Worm (Caenorhabditis elegans): ENCODE data around the gene T25B6.3.

The T25B6.3 gene

DNA sequence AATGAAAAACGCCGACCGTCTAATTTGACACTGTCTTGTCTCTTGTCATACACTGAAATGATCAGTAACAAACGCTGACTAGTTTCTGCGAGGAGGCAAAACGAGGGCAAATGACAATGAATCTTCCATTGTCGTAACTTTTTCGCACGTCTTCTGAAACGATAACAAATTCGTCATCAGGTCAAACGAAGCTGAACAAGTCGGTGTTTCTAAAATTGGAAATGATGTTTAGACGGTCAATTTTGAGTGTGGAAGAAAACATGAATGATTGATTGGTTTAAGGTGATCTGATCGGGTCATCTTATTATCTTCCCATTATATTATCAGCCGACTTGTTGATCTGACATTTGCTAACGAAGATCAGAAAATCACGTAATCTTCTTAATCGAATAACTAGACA is 26.0 kb downstream of the T25B6.3 start:
- TF ChIP-seq tag-97 (GFP tag; IDR thresholded peaks at IDR 0.05) = no peak
- no peak for TF ChIP-seq F10B5.3 (tag; optimal IDR thresholded peaks at IDR 0.05)
- TF ChIP-seq nhr-25 (tag; optimal IDR thresholded peaks at IDR 0.05; ENCODE audit: borderline replicate concordance, insufficient read depth) = no peak
- TF ChIP-seq nhr-28 (tag; optimal IDR thresholded peaks at IDR 0.05) = peak; percentile 14
- no peak for TF ChIP-seq cey-2 (tag; optimal IDR thresholded peaks at IDR 0.05; ENCODE audit: borderline replicate concordance, insufficient read depth)
- TF ChIP-seq lir-3 (tag; optimal IDR thresholded peaks at IDR 0.05) = no peak
- no peak for TF ChIP-seq R02D3.7 (tag; optimal IDR thresholded peaks at IDR 0.05)
- TF ChIP-seq arid-1 (GFP tag; conservative IDR thresholded peaks at IDR 0.05) = no peak
- TF ChIP-seq mes-2 (tag; optimal IDR thresholded peaks at IDR 0.05; ENCODE audit: poor library complexity, severe bottlenecking) = no peak
- TF ChIP-seq mdl-1 (tag; optimal IDR thresholded peaks at IDR 0.05) = no peak
- TF ChIP-seq zfp-2 (tag; optimal IDR thresholded peaks at IDR 0.05) = no peak
- TF ChIP-seq F37D6.2 (tag; optimal IDR thresholded peaks at IDR 0.05) = no peak
- peak in 1 of 2 experiments; percentile 15 for TF ChIP-seq unc-62 (GFP tag; optimal IDR thresholded peaks at IDR 0.05 in 1 of 2)
- TF ChIP-seq unc-62 (tag; optimal IDR thresholded peaks at IDR 0.05) = no peak
- no peak for TF ChIP-seq lin-38 (GFP tag; IDR thresholded peaks at IDR 0.05)
- TF ChIP-seq D1046.2 (GFP tag; IDR thresholded peaks at IDR 0.05) = no peak

DNA sequence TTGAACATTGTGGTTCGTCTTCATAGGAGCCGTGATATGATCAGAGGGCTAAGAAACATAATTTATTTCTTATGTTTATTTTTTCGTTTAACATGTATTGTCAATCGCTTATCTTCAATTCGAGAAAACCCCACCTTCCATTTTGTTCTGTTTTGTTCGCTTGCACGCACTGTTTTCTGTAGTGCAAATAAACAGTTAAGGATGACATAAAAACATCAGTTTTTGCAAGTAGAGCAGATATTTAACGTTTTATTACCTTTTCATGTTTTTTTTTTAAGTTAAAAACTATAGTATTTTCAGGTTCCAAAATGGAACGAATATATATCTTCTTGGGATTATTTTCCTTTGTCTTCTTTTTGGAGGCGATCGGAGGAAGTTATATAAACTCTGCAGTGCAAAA is 29.9 kb downstream of the T25B6.3 start, which contains the start of gene F47E1.2:
F47E1.2 (plus strand) TSS at position 301 of the 400 bp plus-strand sequence.
- TF ChIP-seq fos-1 (tag; optimal IDR thresholded peaks at IDR 0.05) (no peak), unc-62 (GFP tag; optimal IDR thresholded peaks at IDR 0.05 in 1 of 2) (no peak), unc-62 (tag; optimal IDR thresholded peaks at IDR 0.05) (no peak), nhr-237 (tag; optimal IDR thresholded peaks at IDR 0.05) (no peak), ceh-28 (tag; optimal IDR thresholded peaks at IDR 0.05) (no peak), php-3 (GFP tag; IDR thresholded peaks at IDR 0.05) (no peak), ceh-20 (GFP tag; IDR thresholded peaks at IDR 0.05) (no peak), nhr-28 (tag; optimal IDR thresholded peaks at IDR 0.05) (no peak)

DNA sequence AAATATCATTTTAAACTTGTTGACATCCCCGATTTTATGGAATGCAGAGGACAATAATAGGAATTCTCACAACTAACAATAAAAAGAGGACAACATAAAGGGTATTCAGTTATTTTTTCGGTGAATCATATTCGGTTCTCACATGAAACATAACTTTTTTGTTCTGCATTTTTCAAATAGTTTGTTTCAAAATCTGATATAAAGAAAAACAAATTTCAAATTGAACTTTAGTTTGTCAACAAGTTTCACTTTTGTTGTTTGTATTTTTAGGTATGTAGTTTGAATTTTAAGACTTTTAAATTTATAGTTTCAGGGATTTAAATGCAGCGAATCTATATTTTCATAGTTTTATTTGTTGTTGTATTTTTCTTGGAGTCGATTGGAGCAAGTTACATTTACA is 35.1 kb downstream of the T25B6.3 start, which contains the start of gene F47E1.4:
F47E1.4 (plus strand) TSS at position 301 of the 400 bp plus-strand sequence.
- TF ChIP-seq rbr-2 (tag; optimal IDR thresholded peaks at IDR 0.05) = no peak
- TF ChIP-seq aha-1 (tag) = peak; percentile 52

DNA sequence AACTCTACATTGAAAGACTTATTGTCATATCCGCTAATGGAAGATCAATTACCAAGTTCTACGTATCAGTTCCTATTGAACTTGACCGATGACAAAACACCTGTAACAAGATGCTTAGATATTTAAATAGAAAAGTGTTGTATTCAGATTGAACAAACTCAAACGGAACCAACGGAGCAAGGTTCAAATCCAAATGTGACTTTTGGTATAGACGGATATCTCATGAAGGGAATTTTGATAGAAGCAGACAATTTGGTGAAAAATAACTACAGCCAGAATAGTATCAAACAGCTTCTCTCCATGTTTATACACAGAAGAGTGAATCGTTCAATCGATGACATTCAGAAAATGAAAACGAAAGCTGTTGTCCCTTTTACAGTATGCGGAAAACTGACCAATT is 36.0 kb downstream of the T25B6.3 start:
- TF ChIP-seq nhr-25 (tag; optimal IDR thresholded peaks at IDR 0.05; ENCODE audit: borderline replicate concordance, insufficient read depth) = no peak
- TF ChIP-seq unc-62 (GFP tag; optimal IDR thresholded peaks at IDR 0.05 in 1 of 2) = peak in 1 of 2 experiments; percentile 91
- no peak for TF ChIP-seq unc-62 (tag; optimal IDR thresholded peaks at IDR 0.05)

DNA sequence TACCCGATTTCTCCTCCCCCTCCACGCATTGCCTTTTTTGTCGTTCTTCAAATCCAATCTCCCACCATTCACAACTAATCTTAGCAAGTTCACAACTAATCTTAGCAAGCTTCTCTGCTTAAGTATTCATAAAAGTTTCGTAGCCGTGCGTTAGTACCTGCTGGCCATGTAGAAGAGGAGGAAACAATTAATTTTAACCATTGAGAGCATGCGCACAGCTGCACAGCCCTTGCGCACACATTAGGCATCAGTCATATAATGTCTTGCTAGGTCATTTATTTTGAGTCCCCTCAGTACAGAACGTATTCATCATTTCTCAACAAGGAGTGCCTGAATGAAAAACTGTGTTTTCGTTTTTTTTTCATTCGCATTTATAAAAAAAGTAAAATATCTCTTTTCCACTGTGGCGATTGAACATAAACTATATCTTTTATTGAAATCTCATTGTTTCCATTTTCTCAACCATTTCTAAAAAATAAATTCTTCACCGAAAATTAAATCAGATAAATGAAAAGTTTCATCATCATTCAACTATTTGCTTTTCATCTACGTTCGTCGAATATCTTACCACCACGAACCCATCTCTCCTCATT is 39.9 kb downstream of the T25B6.3 start:
- TF ChIP-seq tag-97 (GFP tag; IDR thresholded peaks at IDR 0.05) = no peak
- TF ChIP-seq unc-62 (GFP tag; optimal IDR thresholded peaks at IDR 0.05 in 1 of 2) = peak in 1 of 2 experiments; percentile 95
- no peak for TF ChIP-seq unc-62 (tag; optimal IDR thresholded peaks at IDR 0.05)

DNA sequence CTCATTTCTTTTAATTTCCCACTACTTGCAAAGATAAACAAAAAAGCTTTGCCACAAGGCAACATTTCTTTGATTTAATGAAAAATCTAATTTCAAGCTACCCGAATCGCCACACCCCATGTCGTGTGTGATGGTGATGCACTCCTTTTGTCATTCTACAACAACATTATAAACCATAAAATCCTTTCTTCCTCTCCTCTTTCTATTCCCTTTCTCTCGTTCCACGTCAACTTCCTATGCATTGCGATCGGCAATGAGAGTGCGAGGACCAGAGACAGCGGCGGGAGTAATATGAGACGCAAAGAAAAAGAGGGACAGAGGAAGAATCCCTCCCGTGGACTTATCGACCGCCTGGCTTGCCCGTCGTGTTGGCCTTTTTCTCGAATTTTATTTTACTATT is 40.7 kb downstream of the T25B6.3 start:
- TF ChIP-seq tag-97 (GFP tag; IDR thresholded peaks at IDR 0.05) = no peak
- no peak for TF ChIP-seq Y105C5A.15 (GFP tag; IDR thresholded peaks at IDR 0.05)
- TF ChIP-seq pha-4 (GFP tag; IDR thresholded peaks at IDR 0.05) = no peak
- peak; percentile 70 for TF ChIP-seq pha-4 (tag; optimal IDR thresholded peaks at IDR 0.05)
- no peak for TF ChIP-seq daf-12 (tag; optimal IDR thresholded peaks at IDR 0.05)
- no peak for TF ChIP-seq set-16 (GFP tag; IDR thresholded peaks at IDR 0.05)
- TF ChIP-seq nhr-237 (tag; optimal IDR thresholded peaks at IDR 0.05) = no peak
- TF ChIP-seq cey-2 (tag; optimal IDR thresholded peaks at IDR 0.05; ENCODE audit: borderline replicate concordance, insufficient read depth) = no peak
- TF ChIP-seq hmg-1.1 (GFP tag; IDR thresholded peaks at IDR 0.05) = peak; percentile 67
- TF ChIP-seq hlh-11 (tag; optimal IDR thresholded peaks at IDR 0.05) = peak; percentile 56
- TF ChIP-seq ceh-20 (GFP tag; IDR thresholded peaks at IDR 0.05) = no peak
- no peak for TF ChIP-seq ceh-62 (tag; optimal IDR thresholded peaks at IDR 0.05)
- TF ChIP-seq jun-1 (tag; optimal IDR thresholded peaks at IDR 0.05) = no peak
- peak; percentile 54 for TF ChIP-seq dve-1 (tag; optimal IDR thresholded peaks at IDR 0.05; ENCODE audit: insufficient read depth)
- TF ChIP-seq F49E8.2 (tag; optimal IDR thresholded peaks at IDR 0.05; ENCODE audit: borderline replicate concordance) = no peak
- TF ChIP-seq hlh-30 (tag; optimal IDR thresholded peaks at IDR 0.05; ENCODE audit: insufficient read depth) = peak; percentile 42
- no peak for TF ChIP-seq unc-39 (tag; optimal IDR thresholded peaks at IDR 0.05)
- peak; percentile 22 for TF ChIP-seq fkh-10 (GFP tag; optimal IDR thresholded peaks at IDR 0.05)
- no peak for TF ChIP-seq daf-8 (GFP tag; IDR thresholded peaks at IDR 0.05)
- TF ChIP-seq dmd-6 (GFP tag; IDR thresholded peaks at IDR 0.05) = peak; percentile 28; the same call in 1 of the 2 replicates
- TF ChIP-seq ceh-28 (tag; optimal IDR thresholded peaks at IDR 0.05) = no peak
- peak; percentile 39 for TF ChIP-seq lin-13 (GFP tag; optimal IDR thresholded peaks at IDR 0.05)
